Worm (Caenorhabditis elegans) whole organism, L4 larva: ENCODE results near the gene fbxa-95.

Source experiments
- D1046.2 ChIP-seq: fragments of 200-800 bp; sonication (Bioruptor generic); IDR thresholded peaks from 2 replicates; pipeline ENCODE4 v1.3.6; 2022; ENCODE audit warnings: missing genetic modification characterization, missing compliant biosample characterization
- F26F4.8 ChIP-seq: fragments of 200-800 bp; sonication (Bioruptor generic); conservative IDR thresholded peaks from 2 replicates; pipeline ENCODE4 v1.3.6; 2022; ENCODE audit warnings: missing genetic modification characterization, missing compliant biosample characterization
- F49E8.2 ChIP-seq: sonication (generic microtip); optimal IDR thresholded peaks from 2 replicates; lab custom pipeline; 2016; ENCODE audit warnings: missing compliant biosample characterization, mild to moderate bottlenecking, missing genetic modification characterization, borderline replicate concordance
- R02D3.7 ChIP-seq: fragments of 150-350 bp; sonication (generic microtip); optimal IDR thresholded peaks from 3 replicates; lab custom pipeline; 2014; ENCODE audit warnings: missing biosample characterization, missing genetic modification characterization
- T26A8.4 ChIP-seq: fragments of 200-800 bp; sonication (Bioruptor generic); IDR thresholded peaks from 2 replicates; pipeline ENCODE4 v1.3.6; 2022; ENCODE audit warnings: missing genetic modification characterization, missing compliant biosample characterization
- Y105C5A.15 ChIP-seq: fragments of 200-800 bp; sonication (Bioruptor generic); IDR thresholded peaks from 2 replicates; pipeline ENCODE4 v1.3.6; 2022; ENCODE audit warnings: missing genetic modification characterization, missing compliant biosample characterization
- Y5F2A.4 ChIP-seq: fragments of 200-800 bp; sonication (Bioruptor generic); optimal IDR thresholded peaks from 2 replicates; lab custom pipeline; 2018; ENCODE audit warnings: mild to moderate bottlenecking, missing genetic modification characterization, missing compliant biosample characterization
- Y75B8A.6 ChIP-seq: fragments of 200-800 bp; sonication (Bioruptor generic); IDR thresholded peaks from 2 replicates; pipeline ENCODE4 v1.3.6; 2022; ENCODE audit warnings: missing genetic modification reagents, missing genetic modification characterization, missing compliant biosample characterization
- ZK337.2 ChIP-seq: fragments of 200-800 bp; sonication (Bioruptor generic); IDR thresholded peaks from 2 replicates; pipeline ENCODE4 v1.3.6; 2022; ENCODE audit warnings: missing genetic modification reagents, missing genetic modification characterization, missing compliant biosample characterization
- aly-2 ChIP-seq: sonication (generic microtip); optimal IDR thresholded peaks from 2 replicates; lab custom pipeline; 2018; ENCODE audit warnings: missing biosample characterization, missing genetic modification characterization
- attf-4 ChIP-seq: sonication (generic microtip); optimal IDR thresholded peaks from 3 replicates; lab custom pipeline; 2017; ENCODE audit warnings: missing biosample characterization, missing genetic modification characterization
- ceh-82 ChIP-seq: sonication (generic microtip); optimal IDR thresholded peaks from 2 replicates; lab custom pipeline; 2017; ENCODE audit warnings: missing biosample characterization, missing genetic modification characterization
- ces-1 ChIP-seq: fragments of 150-350 bp; sonication (generic microtip); optimal IDR thresholded peaks from 4 replicates; lab custom pipeline; 2014; ENCODE audit warnings: missing biosample characterization, missing genetic modification reagents, missing genetic modification characterization
- cey-2 ChIP-seq: sonication (generic microtip); optimal IDR thresholded peaks from 3 replicates; lab custom pipeline; 2017; ENCODE audit warnings: missing genetic modification characterization, mild to moderate bottlenecking, missing compliant biosample characterization, antibody characterized with exemption, borderline replicate concordance; ENCODE audit not compliant: insufficient read depth
- daf-12 ChIP-seq: fragments of 150-350 bp; optimal IDR thresholded peaks from 2 replicates; lab custom pipeline; 2014; ENCODE audit warnings: missing biosample characterization, missing genetic modification reagents, missing genetic modification characterization
- daf-19 ChIP-seq: fragments of 200-800 bp; sonication (Bioruptor generic); conservative IDR thresholded peaks from 2 replicates; pipeline ENCODE4 v1.3.6; 2022; ENCODE audit warnings: missing genetic modification characterization, missing compliant biosample characterization
- daf-8 ChIP-seq: fragments of 200-800 bp; sonication (Bioruptor generic); IDR thresholded peaks from 2 replicates; pipeline ENCODE4 v1.3.6; 2022; ENCODE audit warnings: missing genetic modification characterization, missing compliant biosample characterization
- dmd-6 ChIP-seq: fragments of 200-800 bp; sonication (Bioruptor generic); IDR thresholded peaks from 2 replicates; pipeline ENCODE4 v1.3.6; 2022; ENCODE audit warnings: missing genetic modification reagents, missing genetic modification characterization, missing compliant biosample characterization
- dve-1 ChIP-seq: sonication (generic microtip); optimal IDR thresholded peaks from 2 replicates; lab custom pipeline; 2017; ENCODE audit warnings: antibody characterized with exemption, mild to moderate bottlenecking, missing genetic modification characterization, missing compliant biosample characterization; ENCODE audit not compliant: insufficient read depth
- fos-1 ChIP-seq: fragments of 150-350 bp; optimal IDR thresholded peaks from 2 replicates; lab custom pipeline; 2014; ENCODE audit warnings: missing biosample characterization, missing genetic modification characterization
- hlh-11 ChIP-seq: fragments of 200-800 bp; sonication (Bioruptor generic); optimal IDR thresholded peaks from 2 replicates; lab custom pipeline; 2018; ENCODE audit warnings: mild to moderate bottlenecking, missing genetic modification characterization, missing compliant biosample characterization
- hlh-30 ChIP-seq: sonication (generic microtip); optimal IDR thresholded peaks from 2 replicates; lab custom pipeline; 2017; ENCODE audit warnings: antibody characterized with exemption, mild to moderate bottlenecking, missing genetic modification characterization, missing compliant biosample characterization; ENCODE audit not compliant: insufficient read depth
- lin-1 ChIP-seq: fragments of 200-800 bp; sonication (Bioruptor generic); IDR thresholded peaks from 2 replicates; pipeline ENCODE4 v1.3.6; 2022; ENCODE audit warnings: missing genetic modification reagents, missing genetic modification characterization, missing compliant biosample characterization
- lin-13 ChIP-seq: fragments of 150-350 bp; optimal IDR thresholded peaks from 2 replicates; lab custom pipeline; 2014; ENCODE audit warnings: missing biosample characterization, missing genetic modification reagents, missing genetic modification characterization
- lin-38 ChIP-seq: fragments of 200-800 bp; sonication (Bioruptor generic); IDR thresholded peaks from 2 replicates; pipeline ENCODE4 v1.3.6; 2022; ENCODE audit warnings: missing genetic modification reagents, missing genetic modification characterization, missing compliant biosample characterization
- lir-3 ChIP-seq: sonication (generic microtip); optimal IDR thresholded peaks from 2 replicates; lab custom pipeline; 2016; ENCODE audit warnings: mild to moderate bottlenecking, missing genetic modification characterization, missing compliant biosample characterization
- mep-1 ChIP-seq: fragments of 150-350 bp; sonication (generic microtip); optimal IDR thresholded peaks from 3 replicates; lab custom pipeline; 2014; ENCODE audit warnings: missing biosample characterization, missing genetic modification characterization
- mes-2 ChIP-seq: sonication (generic microtip); optimal IDR thresholded peaks from 2 replicates; lab custom pipeline; 2016; ENCODE audit warnings: missing genotype, mild to moderate bottlenecking, missing genetic modification characterization, missing compliant biosample characterization; ENCODE audit not compliant: poor library complexity, severe bottlenecking
- mxl-2 ChIP-seq: fragments of 200-800 bp; sonication (Bioruptor generic); conservative IDR thresholded peaks from 2 replicates; pipeline ENCODE4 v1.3.6; 2022; ENCODE audit warnings: missing genetic modification reagents, missing genetic modification characterization, missing compliant biosample characterization
- nhr-10 ChIP-seq: fragments of 150-350 bp; optimal IDR thresholded peaks from 2 replicates; lab custom pipeline; 2014; ENCODE audit warnings: missing biosample characterization, missing genetic modification characterization
- nhr-11 ChIP-seq: fragments of 150-350 bp; optimal IDR thresholded peaks from 2 replicates; lab custom pipeline; 2014; ENCODE audit warnings: missing biosample characterization, missing genetic modification characterization
- nhr-111 ChIP-seq: fragments of 200-800 bp; sonication (Bioruptor generic); optimal IDR thresholded peaks from 2 replicates; lab custom pipeline; 2018; ENCODE audit warnings: mild to moderate bottlenecking, missing genetic modification characterization, missing compliant biosample characterization
- nhr-237 ChIP-seq: sonication (generic microtip); optimal IDR thresholded peaks from 2 replicates; lab custom pipeline; 2017; ENCODE audit warnings: missing biosample characterization, missing genetic modification characterization
- nhr-28 ChIP-seq: fragments of 150-350 bp; optimal IDR thresholded peaks from 2 replicates; lab custom pipeline; 2014; ENCODE audit warnings: missing biosample characterization, missing genetic modification characterization
- nhr-41 ChIP-seq: fragments of 200-800 bp; sonication (Bioruptor generic); IDR thresholded peaks from 2 replicates; pipeline ENCODE4 v1.3.6; 2022; ENCODE audit warnings: missing genetic modification reagents, missing genetic modification characterization, missing compliant biosample characterization
- nhr-48 ChIP-seq: sonication (generic microtip); optimal IDR thresholded peaks from 2 replicates; lab custom pipeline; 2016; ENCODE audit warnings: mild to moderate bottlenecking, missing genetic modification characterization, missing compliant biosample characterization
- nhr-76 ChIP-seq: fragments of 150-350 bp; optimal IDR thresholded peaks from 2 replicates; lab custom pipeline; 2014; ENCODE audit warnings: missing biosample characterization, missing genetic modification characterization
- php-3 ChIP-seq: fragments of 200-800 bp; sonication (Bioruptor generic); IDR thresholded peaks from 2 replicates; pipeline ENCODE4 v1.3.6; 2022; ENCODE audit warnings: missing genetic modification reagents, missing genetic modification characterization, missing compliant biosample characterization
- pqm-1 ChIP-seq: sonication (generic microtip); optimal IDR thresholded peaks from 2 replicates; lab custom pipeline; 2017; ENCODE audit warnings: missing biosample characterization, missing genetic modification characterization
- sdz-12 ChIP-seq: fragments of 200-800 bp; sonication (Bioruptor generic); optimal IDR thresholded peaks from 2 replicates; lab custom pipeline; 2018; ENCODE audit warnings: mild to moderate bottlenecking, missing genetic modification characterization, missing compliant biosample characterization
- snpc-4 ChIP-seq: fragments of 150-350 bp; optimal IDR thresholded peaks from 2 replicates; lab custom pipeline; 2014; ENCODE audit warnings: missing biosample characterization, missing genetic modification characterization
- spr-3 ChIP-seq: fragments of 200-800 bp; sonication (Bioruptor generic); optimal IDR thresholded peaks from 2 replicates; lab custom pipeline; 2018; ENCODE audit warnings: mild to moderate bottlenecking, missing genetic modification characterization, missing compliant biosample characterization
- tag-97 ChIP-seq: fragments of 200-800 bp; sonication (Bioruptor generic); IDR thresholded peaks from 2 replicates; pipeline ENCODE4 v1.3.6; 2022; ENCODE audit warnings: missing genetic modification characterization, missing compliant biosample characterization
- tra-1 ChIP-seq: fragments of 200-800 bp; sonication (Bioruptor generic); IDR thresholded peaks from 2 replicates; pipeline ENCODE4 v1.3.6; 2022; ENCODE audit warnings: missing genetic modification reagents, missing genetic modification characterization, missing compliant biosample characterization
- unc-130 ChIP-seq: sonication (generic microtip); optimal IDR thresholded peaks from 2 replicates; lab custom pipeline; 2016; ENCODE audit warnings: missing genetic modification reagents, missing genetic modification characterization, missing compliant biosample characterization
- unc-62 ChIP-seq, 3 experiments: fragments of 150-350 bp in 1 of 3; sonication (generic microtip); optimal IDR thresholded peaks in 2 of 3; peaks in 1 of 3; 1 replicate in 1 of 3; 2 replicates in 2 of 3; lab custom pipeline; 2014 to 2017; ENCODE audit warnings: missing biosample characterization in 3 of 3, missing genetic modification characterization in 3 of 3, missing genetic modification reagents in 3 of 3, missing genotype in 1 of 3
- vab-7 ChIP-seq: fragments of 200-800 bp; sonication (Bioruptor generic); IDR thresholded peaks from 2 replicates; pipeline ENCODE4 v1.3.6; 2022; ENCODE audit warnings: missing genetic modification reagents, missing genetic modification characterization, missing compliant biosample characterization
- zag-1 ChIP-seq: fragments of 150-350 bp; optimal IDR thresholded peaks from 2 replicates; lab custom pipeline; 2014; ENCODE audit warnings: missing biosample characterization, missing genetic modification characterization
- zfp-2 ChIP-seq: sonication (generic microtip); optimal IDR thresholded peaks from 2 replicates; lab custom pipeline; 2016; ENCODE audit warnings: mild to moderate bottlenecking, missing genetic modification characterization, missing compliant biosample characterization
- zip-11 ChIP-seq: fragments of 200-800 bp; sonication (Bioruptor generic); IDR thresholded peaks from 2 replicates; pipeline ENCODE4 v1.3.6; 2022; ENCODE audit warnings: missing genetic modification characterization, missing compliant biosample characterization
- zip-2 ChIP-seq: fragments of 150-350 bp; optimal IDR thresholded peaks from 2 replicates; lab custom pipeline; 2014; ENCODE audit warnings: missing biosample characterization, missing genetic modification characterization

Gene fbxa-95

DNA sequence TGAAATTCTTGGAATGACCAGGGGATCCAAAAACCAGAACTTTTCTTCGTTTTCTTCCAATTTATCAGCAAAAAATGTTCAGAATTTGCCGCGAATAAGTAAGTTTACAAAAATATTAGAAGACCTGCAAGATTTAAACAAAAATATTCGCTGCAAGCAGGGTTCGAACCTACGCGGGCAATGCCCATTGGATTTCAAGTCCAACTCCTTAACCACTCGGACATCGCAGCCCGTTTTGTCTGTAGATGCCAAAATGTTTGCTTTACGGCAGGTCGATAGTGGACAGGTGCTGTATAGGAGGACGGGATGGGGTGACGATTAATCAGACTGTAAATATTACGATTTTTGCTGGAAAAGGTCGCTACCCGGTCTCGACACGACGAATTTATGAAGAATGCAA, 23.5 kb upstream of the fbxa-95 start (continued):
- TF ChIP-seq zip-11 (GFP tag; lab: Robert Waterston, UW) (no peak), nhr-41 (GFP tag; lab: Robert Waterston, UW) (0 out of 2 replicates have a peak, but pooled peaks have one; percentile 29), nhr-48 (tag; lab: Kevin White, UChicago) (peak; percentile 2), snpc-4 (tag; lab: Kevin White, UChicago) (no peak), tra-1 (GFP tag; lab: Robert Waterston, UW) (peak; percentile 56; the same call in 1 of the 2 replicates), unc-62 (GFP tag; optimal IDR thresholded peaks at IDR 0.05 in 1 of 2; lab: Kevin White, UChicago) (no peak), unc-62 (tag; optimal IDR thresholded peaks at IDR 0.05; lab: Kevin White, UChicago) (no peak), nhr-10 (tag; lab: Kevin White, UChicago) (no peak), ZK337.2 (GFP tag; lab: Robert Waterston, UW) (0 out of 2 replicates have a peak, but pooled peaks have one; percentile 29), tag-97 (GFP tag; lab: Robert Waterston, UW) (no peak), mep-1 (tag; lab: Kevin White, UChicago) (no peak), ceh-82 (tag; lab: Kevin White, UChicago) (no peak), hlh-30 (tag; lab: Kevin White, UChicago) (no peak), daf-19 (no peak), lin-38 (peak; percentile 66), lin-13 (GFP tag; lab: Kevin White, UChicago) (no peak), ces-1 (no peak), daf-12 (tag; lab: Kevin White, UChicago) (no peak), daf-8 (GFP tag; lab: Robert Waterston, UW) (no peak), zfp-2 (tag; lab: Kevin White, UChicago) (no peak), nhr-28 (tag; lab: Kevin White, UChicago) (no peak), dve-1 (tag; lab: Kevin White, UChicago) (no peak), mxl-2 (GFP tag; lab: Robert Waterston, UW) (no peak), R02D3.7 (tag; lab: Kevin White, UChicago) (no peak), nhr-111 (peak; percentile 28), spr-3 (peak; percentile 13), Y5F2A.4 (peak; percentile 33), Y75B8A.6 (no peak), nhr-11 (tag; lab: Kevin White, UChicago) (no peak), attf-4 (tag; lab: Kevin White, UChicago) (no peak), Y105C5A.15 (GFP tag; lab: Robert Waterston, UW) (0 out of 2 replicates have a peak, but pooled peaks have one; percentile 49), vab-7 (GFP tag; lab: Robert Waterston, UW) (peak; percentile 85), dmd-6 (GFP tag; lab: Robert Waterston, UW) (peak; percentile 39), lir-3 (tag; lab: Kevin White, UChicago) (peak; percentile 23), cey-2 (no peak), zag-1 (tag; lab: Kevin White, UChicago) (no peak), lin-1 (GFP tag; lab: Robert Waterston, UW) (peak; percentile 55; the same call in 1 of the 2 replicates), F49E8.2 (tag; lab: Kevin White, UChicago) (no peak), nhr-76 (no peak), D1046.2 (GFP tag; lab: Robert Waterston, UW) (0 out of 2 replicates have a peak, but pooled peaks have one; percentile 42), hlh-11 (tag; lab: Kevin White, UChicago) (no peak), T26A8.4 (GFP tag; lab: Robert Waterston, UW) (peak; percentile 41), unc-130 (GFP tag; lab: Kevin White, UChicago) (no peak), nhr-237 (no peak), zip-2 (no peak), aly-2 (tag; lab: Kevin White, UChicago) (no peak), mes-2 (no peak), fos-1 (tag; lab: Kevin White, UChicago) (no peak), pqm-1 (tag; lab: Kevin White, UChicago) (no peak), F26F4.8 (GFP tag; lab: Robert Waterston, UW) (peak; percentile 79; the same call in 1 of the 2 replicates), php-3 (GFP tag; lab: Robert Waterston, UW) (no peak), sdz-12 (GFP tag; lab: Kevin White, UChicago) (peak; percentile 66)
